Worm (Caenorhabditis elegans) whole organism, L3 larva: Measurements from ENCODE around the gene Y17G9B.8.

Source experiments
- R02D3.7 ChIP-seq: fragments of 150-350 bp; optimal IDR thresholded peaks from 2 replicates; lab custom pipeline; 2014; ENCODE audit warnings: missing biosample characterization, missing genetic modification characterization
- ZK546.5 ChIP-seq: sonication (generic microtip); optimal IDR thresholded peaks from 2 replicates; lab custom pipeline; 2017; ENCODE audit warnings: missing biosample characterization, missing genetic modification characterization
- aly-2 ChIP-seq: fragments of 150-350 bp; optimal IDR thresholded peaks from 2 replicates; lab custom pipeline; 2014; ENCODE audit warnings: missing biosample characterization, missing genetic modification characterization
- ama-1 ChIP-seq: fragments of 150-350 bp; optimal IDR thresholded peaks from 2 replicates; lab custom pipeline; 2018
- ceh-16 ChIP-seq: sonication (generic microtip); optimal IDR thresholded peaks from 2 replicates; lab custom pipeline; 2017; ENCODE audit warnings: missing biosample characterization, missing genetic modification characterization
- ceh-28 ChIP-seq: fragments of 150-350 bp; optimal IDR thresholded peaks from 2 replicates; lab custom pipeline; 2014; ENCODE audit warnings: missing biosample characterization, missing genetic modification reagents, missing genetic modification characterization
- ceh-82 ChIP-seq: fragments of 150-350 bp; optimal IDR thresholded peaks from 2 replicates; lab custom pipeline; 2014; ENCODE audit warnings: missing biosample characterization, missing genetic modification characterization
- ceh-9 ChIP-seq: sonication (generic microtip); optimal IDR thresholded peaks from 2 replicates; lab custom pipeline; 2018; ENCODE audit warnings: missing biosample characterization, missing genetic modification characterization
- daf-12 ChIP-seq: fragments of 150-350 bp; optimal IDR thresholded peaks from 2 replicates; lab custom pipeline; 2014; ENCODE audit warnings: missing biosample characterization, missing genetic modification reagents, missing genetic modification characterization
- egl-27 ChIP-seq: sonication (generic microtip); optimal IDR thresholded peaks from 4 replicates; lab custom pipeline; 2017; ENCODE audit warnings: missing biosample characterization, missing genetic modification reagents, missing genetic modification characterization
- egl-5 ChIP-seq: fragments of 150-350 bp; optimal IDR thresholded peaks from 2 replicates; lab custom pipeline; 2017; ENCODE audit warnings: missing biosample characterization, missing genetic modification reagents, missing genetic modification characterization, inconsistent platforms
- elt-1 ChIP-seq: fragments of 150-350 bp; optimal IDR thresholded peaks from 2 replicates; lab custom pipeline; 2014; ENCODE audit warnings: missing biosample characterization, missing genetic modification characterization
- elt-3 ChIP-seq, 3 experiments: fragments of 150-350 bp in 1 of 3; sonication (generic microtip) in 2 of 3; optimal IDR thresholded peaks; 2 replicates in 2 of 3; 4 replicates in 1 of 3; lab custom pipeline; 2014 to 2017; ENCODE audit warnings: missing biosample characterization in 3 of 3, missing genetic modification characterization in 3 of 3
- eor-1 ChIP-seq, 2 experiments: fragments of 150-350 bp; optimal IDR thresholded peaks; 2 replicates each; lab custom pipeline; 2014 to 2018; ENCODE audit warnings: missing biosample characterization in 2 of 2, missing genetic modification characterization in 2 of 2
- fkh-10 ChIP-seq: sonication (generic microtip); optimal IDR thresholded peaks from 2 replicates; lab custom pipeline; 2017; ENCODE audit warnings: missing biosample characterization, missing genetic modification reagents, missing genetic modification characterization
- fkh-2 ChIP-seq: fragments of 150-350 bp; optimal IDR thresholded peaks from 2 replicates; lab custom pipeline; 2014; ENCODE audit warnings: missing biosample characterization, missing genetic modification reagents, missing genetic modification characterization
- fos-1 ChIP-seq: fragments of 150-350 bp; optimal IDR thresholded peaks from 2 replicates; lab custom pipeline; 2014; ENCODE audit warnings: missing biosample characterization, missing genetic modification characterization
- hmg-11 ChIP-seq: sonication (generic microtip); optimal IDR thresholded peaks from 2 replicates; lab custom pipeline; 2016; ENCODE audit warnings: missing genetic modification characterization, missing compliant biosample characterization
- lin-15B ChIP-seq: fragments of 150-350 bp; optimal IDR thresholded peaks from 2 replicates; lab custom pipeline; 2014; ENCODE audit warnings: missing biosample characterization, missing genetic modification characterization
- lin-39 ChIP-seq: fragments of 150-350 bp; optimal IDR thresholded peaks from 2 replicates; lab custom pipeline; 2018; ENCODE audit warnings: missing biosample characterization, missing genetic modification reagents, missing genetic modification characterization
- lsy-12 ChIP-seq: sonication (generic microtip); optimal IDR thresholded peaks from 2 replicates; lab custom pipeline; 2016; ENCODE audit warnings: mild to moderate bottlenecking, missing genetic modification characterization, missing compliant biosample characterization
- mdl-1 ChIP-seq: fragments of 150-350 bp; optimal IDR thresholded peaks from 2 replicates; lab custom pipeline; 2014; ENCODE audit warnings: missing biosample characterization, missing genetic modification characterization
- mml-1 ChIP-seq: fragments of 150-350 bp; sonication (generic microtip); optimal IDR thresholded peaks from 3 replicates; lab custom pipeline; 2014; ENCODE audit warnings: missing biosample characterization, missing genetic modification characterization
- nfya-1 ChIP-seq: sonication (generic microtip); optimal IDR thresholded peaks from 2 replicates; lab custom pipeline; 2017; ENCODE audit warnings: missing genetic modification characterization, mild to moderate bottlenecking, missing compliant biosample characterization, antibody characterized with exemption, moderate library complexity; ENCODE audit not compliant: insufficient read depth
- nhr-11 ChIP-seq: fragments of 150-350 bp; optimal IDR thresholded peaks from 2 replicates; lab custom pipeline; 2014; ENCODE audit warnings: missing biosample characterization, missing genetic modification characterization
- nhr-12 ChIP-seq: fragments of 150-350 bp; optimal IDR thresholded peaks from 2 replicates; lab custom pipeline; 2014; ENCODE audit warnings: missing biosample characterization, missing genetic modification characterization
- nhr-23 ChIP-seq: fragments of 150-350 bp; optimal IDR thresholded peaks from 2 replicates; lab custom pipeline; 2014; ENCODE audit warnings: missing biosample characterization, missing genetic modification reagents, missing genetic modification characterization
- nhr-237 ChIP-seq: fragments of 150-350 bp; optimal IDR thresholded peaks from 2 replicates; lab custom pipeline; 2014; ENCODE audit warnings: missing biosample characterization, missing genetic modification characterization
- nhr-25 ChIP-seq: sonication (generic microtip); optimal IDR thresholded peaks from 2 replicates; lab custom pipeline; 2017; ENCODE audit warnings: missing biosample characterization, missing genetic modification characterization
- nhr-28 ChIP-seq: fragments of 150-350 bp; optimal IDR thresholded peaks from 2 replicates; lab custom pipeline; 2014; ENCODE audit warnings: missing biosample characterization, missing genetic modification characterization
- nhr-43 ChIP-seq: sonication (generic microtip); optimal IDR thresholded peaks from 2 replicates; lab custom pipeline; 2016; ENCODE audit warnings: mild to moderate bottlenecking, missing genetic modification characterization, missing compliant biosample characterization; ENCODE audit not compliant: poor library complexity, severe bottlenecking
- nhr-67 ChIP-seq: fragments of 150-350 bp; optimal IDR thresholded peaks from 2 replicates; lab custom pipeline; 2014; ENCODE audit warnings: missing biosample characterization, missing genetic modification characterization
- nhr-76 ChIP-seq: fragments of 150-350 bp; sonication (generic microtip); optimal IDR thresholded peaks from 5 replicates; lab custom pipeline; 2014; ENCODE audit warnings: missing biosample characterization, missing genetic modification characterization
- nhr-77 ChIP-seq: fragments of 150-350 bp; optimal IDR thresholded peaks from 2 replicates; lab custom pipeline; 2014; ENCODE audit warnings: missing biosample characterization, missing genetic modification characterization
- pha-4 ChIP-seq: fragments of 150-350 bp; optimal IDR thresholded peaks from 2 replicates; lab custom pipeline; 2014; ENCODE audit warnings: missing biosample characterization, missing genetic modification reagents, missing genetic modification characterization
- pqm-1 ChIP-seq: fragments of 150-350 bp; optimal IDR thresholded peaks from 2 replicates; lab custom pipeline; 2017; ENCODE audit warnings: missing biosample characterization, missing genetic modification characterization, inconsistent platforms
- sea-2 ChIP-seq: fragments of 150-350 bp; sonication (generic microtip); optimal IDR thresholded peaks from 4 replicates; lab custom pipeline; 2014; ENCODE audit warnings: missing biosample characterization, missing genetic modification reagents, missing genetic modification characterization
- skn-1 ChIP-seq: fragments of 150-350 bp; optimal IDR thresholded peaks from 2 replicates; lab custom pipeline; 2014; ENCODE audit warnings: missing biosample characterization, missing genetic modification characterization
- snpc-4 ChIP-seq: fragments of 150-350 bp; optimal IDR thresholded peaks from 2 replicates; lab custom pipeline; 2014; ENCODE audit warnings: missing biosample characterization, missing genetic modification characterization
- tbx-2 ChIP-seq: sonication (generic microtip); optimal IDR thresholded peaks from 2 replicates; lab custom pipeline; 2016; ENCODE audit warnings: mild to moderate bottlenecking, missing genetic modification characterization, missing compliant biosample characterization
- unc-39 ChIP-seq: sonication (generic microtip); optimal IDR thresholded peaks from 4 replicates; lab custom pipeline; 2017; ENCODE audit warnings: missing biosample characterization, missing genetic modification characterization
- unc-62 ChIP-seq: fragments of 150-350 bp; sonication (generic microtip); optimal IDR thresholded peaks from 4 replicates; lab custom pipeline; 2014; ENCODE audit warnings: missing biosample characterization, missing genetic modification reagents, missing genetic modification characterization
- zag-1 ChIP-seq: fragments of 150-350 bp; optimal IDR thresholded peaks from 2 replicates; lab custom pipeline; 2014; ENCODE audit warnings: missing biosample characterization, missing genetic modification characterization
- ztf-11 ChIP-seq: fragments of 150-350 bp; optimal IDR thresholded peaks from 2 replicates; lab custom pipeline; 2014; ENCODE audit warnings: missing biosample characterization, missing genetic modification characterization
- ztf-4 ChIP-seq: fragments of 150-350 bp; optimal IDR thresholded peaks from 2 replicates; lab custom pipeline; 2014; ENCODE audit warnings: missing biosample characterization, missing genetic modification characterization

The Y17G9B.8 gene

ce11 chrIV:4755929-4756655, 2.5 kb downstream of the Y17G9B.8 start, which contains the start of the genes fbxb-77 and Y17G9B.11:
TSS of gene fbxb-77 (minus strand) at chrIV:4756157.
TSS of gene Y17G9B.11 (plus strand) at chrIV:4756605.
- TF ChIP-seq ztf-4 (tag; lab: Kevin White, UChicago) (no peak), egl-5 (tag; lab: Kevin White, UChicago) (no peak), elt-1 (tag; lab: Kevin White, UChicago) (no peak), nhr-28 (tag; lab: Kevin White, UChicago) (no peak), nhr-67 (tag; lab: Kevin White, UChicago) (no peak), pqm-1 (no peak), R02D3.7 (tag; lab: Kevin White, UChicago) (no peak), mml-1 (tag; lab: Kevin White, UChicago) (no peak), nhr-76 (tag; lab: Kevin White, UChicago) (no peak), zag-1 (tag; lab: Kevin White, UChicago) (no peak)
- TF ChIP-seq, all 47 proteins: peak for 0

- TF ChIP-seq elt-1 (tag; lab: Kevin White, UChicago) (no peak), pha-4 (no peak), nfya-1 (tag; lab: Kevin White, UChicago) (no peak), daf-12 (tag; lab: Kevin White, UChicago) (no peak), tbx-2 (tag; lab: Kevin White, UChicago) (no peak), lin-39 (no peak), skn-1 (tag; lab: Kevin White, UChicago) (no peak), elt-3 (tag; optimal IDR thresholded peaks at IDR 0.05; lab: Kevin White, UChicago) (no peak)
Measured at ce11 chrIV:4751814-4752213, 6.8 kb downstream of the Y17G9B.8 start, which contains the start of gene Y17G9B.4. TSS of gene Y17G9B.4 (plus strand) at chrIV:4752119.

- TF ChIP-seq nhr-43 (tag; lab: Kevin White, UChicago) (peak; percentile 99), unc-62 (GFP tag; lab: Kevin White, UChicago) (peak; percentile 97), ceh-9 (no peak), nhr-237 (peak; percentile 39), nhr-23 (tag; lab: Kevin White, UChicago) (peak; percentile 100), ztf-11 (tag; lab: Kevin White, UChicago) (peak; percentile 64), fkh-2 (tag; lab: Kevin White, UChicago) (peak; percentile 83), ama-1 (lab: Kevin White, UChicago) (peak; percentile 91), nhr-28 (tag; lab: Kevin White, UChicago) (peak; percentile 98), unc-39 (peak; percentile 42), fkh-10 (GFP tag; lab: Kevin White, UChicago) (peak; percentile 100), R02D3.7 (tag; lab: Kevin White, UChicago) (peak; percentile 100), ztf-4 (tag; lab: Kevin White, UChicago) (peak; percentile 97), nhr-76 (tag; lab: Kevin White, UChicago) (peak; percentile 90), fos-1 (tag; lab: Kevin White, UChicago) (peak; percentile 94), snpc-4 (tag; lab: Kevin White, UChicago) (peak; percentile 98), lin-39 (peak; percentile 99), sea-2 (peak; percentile 85), zag-1 (tag; lab: Kevin White, UChicago) (peak; percentile 87), nhr-77 (tag; lab: Kevin White, UChicago) (peak; percentile 97), nhr-67 (tag; lab: Kevin White, UChicago) (peak; percentile 67), mdl-1 (peak; percentile 31), egl-5 (tag; lab: Kevin White, UChicago) (peak; percentile 98), ceh-16 (peak; percentile 60), nhr-11 (tag; lab: Kevin White, UChicago) (peak; percentile 98), egl-27 (tag; lab: Kevin White, UChicago) (peak; percentile 94), lsy-12 (peak; percentile 100), lin-15B (peak; percentile 100), nhr-12 (no peak), pqm-1 (peak; percentile 100), ceh-28 (tag; lab: Kevin White, UChicago) (peak; percentile 98), ceh-82 (tag; lab: Kevin White, UChicago) (peak; percentile 98), skn-1 (tag; lab: Kevin White, UChicago) (peak; percentile 97), nhr-25 (tag; lab: Kevin White, UChicago) (peak; percentile 100), pha-4 (peak; percentile 100), tbx-2 (tag; lab: Kevin White, UChicago) (peak; percentile 98), eor-1 (tag; optimal IDR thresholded peaks at IDR 0.05; lab: Kevin White, UChicago) (no peak), elt-3 (tag; optimal IDR thresholded peaks at IDR 0.05; lab: Kevin White, UChicago) (peak; percentile 94 to 97 (median 94)), elt-1 (tag; lab: Kevin White, UChicago) (peak; percentile 97), hmg-11 (tag; lab: Kevin White, UChicago) (peak; percentile 100), aly-2 (tag; lab: Kevin White, UChicago) (peak; percentile 97), daf-12 (tag; lab: Kevin White, UChicago) (peak; percentile 87), ZK546.5 (peak; percentile 83)
Measured at ce11 chrIV:4749728-4750278, 8.8 kb downstream of the Y17G9B.8 start, which contains the start of the genes rpl-20 and Y17G9B.5. TSS of gene rpl-20 (minus strand) at chrIV:4749778. TSS of gene Y17G9B.5 (plus strand) at chrIV:4750240.
